Worm (Caenorhabditis elegans) whole organism, mixed stage, embryonic: Measurements from ENCODE around the gene unc-46.

Experiments
- ces-1 ChIP-seq: fragments of 150-350 bp; optimal IDR thresholded peaks from 2 replicates; lab custom pipeline; 2014; ENCODE audit warnings: missing biosample characterization, missing genetic modification reagents, missing genetic modification characterization
- elt-3 ChIP-seq: fragments of 150-350 bp; optimal IDR thresholded peaks from 2 replicates; lab custom pipeline; 2014; ENCODE audit warnings: missing biosample characterization, missing genetic modification characterization
- lsy-2 ChIP-seq: fragments of 150-350 bp; optimal IDR thresholded peaks from 2 replicates; lab custom pipeline; 2014; ENCODE audit warnings: missing biosample characterization, missing genetic modification characterization
- nhr-12 ChIP-seq: fragments of 150-350 bp; optimal IDR thresholded peaks from 2 replicates; lab custom pipeline; 2014; ENCODE audit warnings: missing biosample characterization, missing genetic modification characterization
- nhr-2 ChIP-seq: fragments of 150-350 bp; optimal IDR thresholded peaks from 2 replicates; lab custom pipeline; 2014; ENCODE audit warnings: missing biosample characterization, missing genetic modification characterization
- nhr-237 ChIP-seq: fragments of 150-350 bp; optimal IDR thresholded peaks from 2 replicates; lab custom pipeline; 2014; ENCODE audit warnings: missing biosample characterization, missing genetic modification characterization
- nhr-28 ChIP-seq: fragments of 150-350 bp; optimal IDR thresholded peaks from 2 replicates; lab custom pipeline; 2014; ENCODE audit warnings: missing biosample characterization, missing genetic modification characterization
- sem-2 ChIP-seq: fragments of 200-800 bp; sonication (Bioruptor generic); optimal IDR thresholded peaks from 2 replicates; lab custom pipeline; 2018; ENCODE audit warnings: mild to moderate bottlenecking, missing genetic modification characterization, missing compliant biosample characterization
- tbx-8 ChIP-seq: fragments of 200-800 bp; sonication (Bioruptor generic); optimal IDR thresholded peaks from 2 replicates; lab custom pipeline; 2018; ENCODE audit warnings: mild to moderate bottlenecking, missing genetic modification characterization, moderate library complexity, missing compliant biosample characterization
- ztf-11 ChIP-seq: fragments of 150-350 bp; optimal IDR thresholded peaks from 2 replicates; lab custom pipeline; 2014; ENCODE audit warnings: missing biosample characterization, missing genetic modification characterization

DNA sequence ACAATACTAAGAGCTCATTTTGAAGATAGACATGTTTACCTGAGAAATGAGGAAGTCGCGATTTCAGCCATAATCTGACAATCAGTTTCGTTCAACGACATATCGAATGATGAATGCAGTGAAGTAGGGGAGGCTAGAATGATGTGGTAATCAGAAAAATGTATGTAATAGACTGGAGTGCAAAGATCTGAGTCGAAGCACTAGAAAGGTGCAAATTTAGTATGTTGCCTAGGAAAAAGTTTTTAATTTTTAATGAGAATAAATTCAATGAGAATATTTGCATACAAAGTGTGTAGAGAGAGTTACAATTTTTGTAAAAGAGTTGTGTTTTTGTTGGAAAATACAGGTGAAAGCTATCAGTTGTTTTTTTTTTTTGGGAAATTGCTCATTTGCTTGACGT lies 6.1 kb upstream of the unc-46 start, which contains the start of gene srab-2:
- TF ChIP-seq nhr-237: no peak
- TF ChIP-seq lsy-2 (tag; lab: Kevin White, UChicago): no peak
- no peak for TF ChIP-seq ces-1 (GFP tag; lab: Kevin White, UChicago)
- no peak for TF ChIP-seq elt-3
- no peak for TF ChIP-seq nhr-28 (tag; lab: Kevin White, UChicago)
- no peak for TF ChIP-seq tbx-8
- TF ChIP-seq nhr-2 (tag; lab: Kevin White, UChicago): no peak
- TF ChIP-seq nhr-12: no peak
- TF ChIP-seq sem-2: no peak
- no peak for TF ChIP-seq ztf-11 (tag; lab: Kevin White, UChicago)
